6 fruit fly cellular contexts compared by ENCODE assay signal in the genomic region with DNA sequence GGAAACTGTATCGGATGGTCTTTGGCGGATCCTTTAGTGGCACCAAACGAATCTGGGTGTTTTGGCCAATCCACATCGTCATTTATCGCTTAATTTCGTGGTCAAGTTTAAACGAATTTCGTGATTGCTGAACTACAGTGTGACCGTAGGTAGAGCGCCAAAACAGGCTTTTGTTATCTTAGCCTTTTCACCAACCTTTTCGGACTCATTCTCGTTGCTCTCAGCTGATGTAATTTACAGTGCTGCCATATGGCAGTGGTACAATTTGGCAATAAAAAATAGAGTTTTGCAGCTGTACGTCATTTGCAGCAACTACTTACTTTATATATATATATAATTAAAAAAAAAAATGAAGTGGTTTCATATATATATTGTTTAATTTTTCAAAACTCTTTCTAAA.
TF ChIP-seq lines count a peak whose summit lies in the region.

TSS of gene agt (minus strand) at position 160 of the 400 bp plus-strand sequence.

- peak; percentile 70 to 74 for TF ChIP-seq CTCF in S2 (optimal IDR thresholded peaks at IDR 0.05; lab: Kevin White, UChicago)
- TF ChIP-seq CTCF in whole organism, embryonic (GFP tag; optimal IDR thresholded peaks at IDR 0.05; lab: Kevin White, UChicago), result peak; percentile 71

TF ChIP-seq in whole organism, adult, 20 proteins besides CTCF, POLR2A, EP300 and RAD21:
- no peak for TF ChIP-seq tj (GFP tag; optimal IDR thresholded peaks at IDR 0.05; lab: Kevin White, UChicago)
- TF ChIP-seq CG14711 (tag; optimal IDR thresholded peaks at IDR 0.05; lab: Kevin White, UChicago), result peak; percentile 36
- TF ChIP-seq toe (GFP tag; optimal IDR thresholded peaks at IDR 0.05; lab: Kevin White, UChicago), result no peak
- TF ChIP-seq Crg-1 (GFP tag; optimal IDR thresholded peaks at IDR 0.05; lab: Kevin White, UChicago), result no peak
- TF ChIP-seq CG1620 (GFP tag; optimal IDR thresholded peaks at IDR 0.05; lab: Kevin White, UChicago), result no peak
- TF ChIP-seq cic (GFP tag; optimal IDR thresholded peaks at IDR 0.05; lab: Kevin White, UChicago), result no peak
- no peak for TF ChIP-seq CG33017 (tag; optimal IDR thresholded peaks at IDR 0.05; lab: Kevin White, UChicago)

TF ChIP-seq in whole organism, embryonic, 481 proteins besides CTCF, POLR2A, EP300 and RAD21 (continues in another document):
- TF ChIP-seq CG9797 (GFP tag; optimal IDR thresholded peaks at IDR 0.05; lab: Kevin White, UChicago) (peak; percentile 81), E2f2 (GFP tag; IDR thresholded peaks at IDR 0.05; lab: Robert Waterston, UW) (peak; percentile 85), dysf (GFP tag; IDR thresholded peaks at IDR 0.05; lab: Robert Waterston, UW) (no peak), CG16779 (GFP tag; IDR thresholded peaks at IDR 0.05; lab: Robert Waterston, UW) (no peak), CoRest (tag; optimal IDR thresholded peaks at IDR 0.05; lab: Kevin White, UChicago) (peak; percentile 52), zen (tag; optimal IDR thresholded peaks at IDR 0.05; lab: Kevin White, UChicago) (peak; percentile 76), Nf-YC (tag; optimal IDR thresholded peaks at IDR 0.05; lab: Kevin White, UChicago) (peak; percentile 25), CG6272 (GFP tag; IDR thresholded peaks at IDR 0.05; lab: Robert Waterston, UW) (no peak), CG31441 (GFP tag; IDR thresholded peaks at IDR 0.05; lab: Robert Waterston, UW) (0 out of 2 replicates have a peak, but pooled peaks have one; percentile 17), amos (GFP tag; IDR thresholded peaks at IDR 0.05; lab: Robert Waterston, UW; ENCODE audit: partially characterized antibody) (peak; percentile 41; the same call in 1 of the 2 replicates), CG13287 (GFP tag; IDR thresholded peaks at IDR 0.05; lab: Robert Waterston, UW; ENCODE audit: partially characterized antibody) (peak; percentile 68), CG2129 (GFP tag; IDR thresholded peaks at IDR 0.05; lab: Robert Waterston, UW; ENCODE audit: partially characterized antibody) (no peak), trem (tag; optimal IDR thresholded peaks at IDR 0.05; lab: Kevin White, UChicago) (peak; percentile 78), CG42726 (GFP tag; IDR thresholded peaks at IDR 0.05; lab: Robert Waterston, UW; ENCODE audit: partially characterized antibody) (0 out of 2 replicates have a peak, but pooled peaks have one; percentile 28), CG4282 (GFP tag; optimal IDR thresholded peaks at IDR 0.05; lab: Kevin White, UChicago) (no peak), CG12391 (tag; optimal IDR thresholded peaks at IDR 0.05; lab: Kevin White, UChicago) (peak; percentile 40), Rfx (GFP tag; IDR thresholded peaks at IDR 0.05; lab: Robert Waterston, UW) (0 out of 2 replicates have a peak, but pooled peaks have one; percentile 8)

TF ChIP-seq in whole organism, prepupa, 60 proteins besides CTCF, POLR2A, EP300 and RAD21:
- TF ChIP-seq esn (GFP tag; optimal IDR thresholded peaks at IDR 0.05; lab: Kevin White, UChicago) (peak; percentile 10), CG6808 (GFP tag; optimal IDR thresholded peaks at IDR 0.05; lab: Kevin White, UChicago) (no peak), CG11294 (GFP tag; IDR thresholded peaks at IDR 0.05; lab: Robert Waterston, UW) (no peak), CG3032 (tag; optimal IDR thresholded peaks at IDR 0.05; lab: Kevin White, UChicago) (peak; percentile 8), Hr39 (GFP tag; optimal IDR thresholded peaks at IDR 0.05; lab: Kevin White, UChicago) (no peak), CG15336 (GFP tag; IDR thresholded peaks at IDR 0.05; lab: Robert Waterston, UW) (0 out of 2 replicates have a peak, but pooled peaks have one; percentile 16), CG34406 (GFP tag; optimal IDR thresholded peaks at IDR 0.05; lab: Kevin White, UChicago) (no peak)

TF ChIP-seq in whole organism, pupa, 21 proteins besides CTCF, POLR2A, EP300 and RAD21:
- TF ChIP-seq CG4496 (GFP tag; IDR thresholded peaks at IDR 0.05; lab: Robert Waterston, UW), result 0 out of 3 replicates have a peak, but pooled peaks have one; percentile 20
- no peak for TF ChIP-seq fd96Ca (GFP tag; IDR thresholded peaks at IDR 0.05; lab: Robert Waterston, UW)
- no peak for TF ChIP-seq Ets98B (GFP tag; IDR thresholded peaks at IDR 0.05; lab: Robert Waterston, UW)

TF ChIP-seq in whole organism, wandering third instar larva, 38 proteins besides CTCF, POLR2A, EP300 and RAD21:
- TF ChIP-seq Myc (optimal IDR thresholded peaks at IDR 0.05; lab: Kevin White, UChicago) (peak; percentile 74), lola (GFP tag; optimal IDR thresholded peaks at IDR 0.05; lab: Kevin White, UChicago) (no peak), Rel (GFP tag; optimal IDR thresholded peaks at IDR 0.05; lab: Kevin White, UChicago) (no peak), Rel (tag; optimal IDR thresholded peaks at IDR 0.05; lab: Kevin White, UChicago) (peak; percentile 45)
